Worm (Caenorhabditis elegans) whole organism, young adult: Measurements from ENCODE around the gene pqn-87.

Experiments used
- F37B4.10 ChIP-seq: fragments of 200-800 bp; sonication (Bioruptor generic); IDR thresholded peaks from 2 replicates; pipeline ENCODE4 v1.3.6; 2022; ENCODE audit warnings: missing genetic modification characterization, missing compliant biosample characterization
- K12H6.12 ChIP-seq: fragments of 200-800 bp; sonication (Bioruptor generic); optimal IDR thresholded peaks from 2 replicates; lab custom pipeline; 2018; ENCODE audit warnings: mild to moderate bottlenecking, missing genetic modification characterization, missing compliant biosample characterization
- ets-4 ChIP-seq: fragments of 200-800 bp; sonication (Bioruptor generic); optimal IDR thresholded peaks from 2 replicates; lab custom pipeline; 2018; ENCODE audit warnings: mild to moderate bottlenecking, missing genetic modification characterization, missing compliant biosample characterization

DNA sequence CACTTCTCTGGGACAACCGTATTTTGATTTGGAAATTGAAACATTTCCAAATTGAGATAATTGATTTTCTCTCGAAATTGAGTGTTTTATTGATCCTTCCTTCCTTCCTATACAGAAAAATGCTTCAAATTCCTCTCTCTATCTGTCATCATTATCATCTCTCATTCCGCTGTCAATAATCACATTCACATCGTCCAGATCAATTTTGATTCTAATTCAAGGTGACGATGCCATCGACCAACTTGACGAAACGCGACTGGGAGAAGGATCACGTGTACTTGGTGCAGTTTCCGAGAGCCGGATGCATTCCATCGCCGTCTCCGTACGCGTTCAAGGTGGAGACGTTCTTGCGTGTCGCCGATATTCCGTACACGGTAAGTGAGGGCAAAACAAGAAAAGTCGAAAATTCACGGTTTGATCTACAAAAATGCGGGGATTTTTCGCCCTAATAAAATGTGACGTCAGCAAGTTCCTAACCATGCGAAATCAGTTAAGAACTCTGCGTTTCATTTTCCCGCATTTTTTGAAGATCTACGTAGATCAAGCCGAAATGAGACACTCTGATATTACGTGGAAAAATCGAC is 39.2 kb upstream of the pqn-87 start, which contains the start of gene faxc-1:
- TF ChIP-seq F37B4.10 (GFP tag; lab: Robert Waterston, UW) (no peak), K12H6.12 (tag; lab: Kevin White, UChicago) (no peak), ets-4 (GFP tag; lab: Kevin White, UChicago) (no peak)
